Fruit fly (Drosophila melanogaster): Measurements from ENCODE around the gene msopa.

The msopa gene

DNA sequence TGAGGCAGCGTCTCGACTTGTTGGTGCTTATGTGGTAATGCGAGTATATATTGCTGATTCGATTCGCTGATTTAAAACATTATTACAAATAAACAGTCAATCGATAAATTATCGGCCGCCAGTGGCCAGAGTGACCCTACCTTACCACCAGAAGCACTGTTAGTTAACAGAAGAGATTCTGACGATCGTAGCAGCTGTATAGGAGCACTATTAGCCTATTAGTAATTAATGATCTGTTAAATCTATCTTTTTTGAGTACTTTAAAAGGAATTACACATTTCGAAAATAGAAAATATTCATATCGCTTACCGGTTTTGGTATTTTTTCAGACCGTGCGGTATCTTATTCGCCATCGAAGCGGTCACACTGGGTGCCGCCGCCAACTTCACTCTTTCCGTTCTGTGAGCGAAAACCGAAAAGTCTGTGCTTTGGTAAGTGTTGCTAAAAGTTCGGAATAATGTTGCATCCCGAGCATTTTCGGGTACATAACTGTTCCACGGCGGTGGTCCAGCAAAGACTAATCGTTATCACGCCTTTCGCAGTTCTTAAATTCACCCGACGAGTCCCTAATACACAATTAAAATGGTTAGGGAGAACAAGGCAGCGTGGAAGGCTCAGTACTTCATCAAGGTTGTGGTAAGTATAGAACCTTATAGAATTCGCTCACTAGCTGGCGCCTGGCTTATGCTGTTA, 6.7 kb upstream of the msopa start, which contains the start of the genes CG7130 and RpLP0 (continued):
- TF ChIP-seq Abd-B (GFP tag; optimal IDR thresholded peaks at IDR 0.05) (no peak), fru (GFP tag; optimal IDR thresholded peaks at IDR 0.05) (peak; percentile 87), dsf (GFP tag; optimal IDR thresholded peaks at IDR 0.05; ENCODE audit: borderline replicate concordance) (peak; percentile 48), Hr83 (GFP tag; optimal IDR thresholded peaks at IDR 0.05; ENCODE audit: poor library complexity, severe bottlenecking) (peak; percentile 95), sv (GFP tag; optimal IDR thresholded peaks at IDR 0.05) (peak; percentile 83), rgr (GFP tag; optimal IDR thresholded peaks at IDR 0.05) (peak; percentile 92), jim (GFP tag; optimal IDR thresholded peaks at IDR 0.05) (no peak), Rel (GFP tag; optimal IDR thresholded peaks at IDR 0.05) (no peak), Rel (tag; optimal IDR thresholded peaks at IDR 0.05) (peak; percentile 58), Vsx2 (GFP tag; optimal IDR thresholded peaks at IDR 0.05; ENCODE audit: partially characterized antibody) (no peak), Jra (GFP tag; optimal IDR thresholded peaks at IDR 0.05) (peak; percentile 73), HLH106 (tag; optimal IDR thresholded peaks at IDR 0.05) (peak; percentile 83), CG9705 (GFP tag; optimal IDR thresholded peaks at IDR 0.05) (peak; percentile 93), Hnf4 (GFP tag; optimal IDR thresholded peaks at IDR 0.05) (peak; percentile 84), Myc (optimal IDR thresholded peaks at IDR 0.05) (no peak), br (GFP tag; optimal IDR thresholded peaks at IDR 0.05) (peak; percentile 88), foxo (GFP tag; optimal IDR thresholded peaks at IDR 0.05) (peak; percentile 21 to 82), sage (GFP tag; optimal IDR thresholded peaks at IDR 0.05) (peak; percentile 13), Mio (GFP tag; optimal IDR thresholded peaks at IDR 0.05) (peak; percentile 74)

DNA sequence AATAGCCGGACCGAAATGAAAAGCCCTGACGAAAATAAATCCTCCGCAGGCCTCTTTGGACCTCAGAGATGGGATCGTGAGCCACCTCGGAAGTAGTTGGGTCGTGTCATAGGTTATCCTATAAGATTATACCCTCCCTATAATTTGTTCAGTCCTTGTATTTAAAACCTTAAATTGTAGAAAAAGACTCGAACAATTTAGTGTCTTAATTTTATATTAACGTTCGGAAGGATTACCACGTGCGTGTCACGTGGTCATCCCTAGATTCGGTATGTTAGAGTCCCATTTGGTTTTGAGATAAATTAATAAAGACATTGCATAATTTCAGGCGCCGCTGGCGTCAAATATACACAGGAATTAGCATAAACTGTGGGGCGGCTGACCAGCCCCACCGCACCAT, 4.5 kb upstream of the msopa start:
- TF ChIP-seq OdsH (GFP tag; optimal IDR thresholded peaks at IDR 0.05) (peak; percentile 74), CG9705 (GFP tag; optimal IDR thresholded peaks at IDR 0.05) (no peak), Sp1 (GFP tag; optimal IDR thresholded peaks at IDR 0.05) (peak; percentile 66), N (GFP tag; optimal IDR thresholded peaks at IDR 0.05) (peak; percentile 46), rgr (GFP tag; optimal IDR thresholded peaks at IDR 0.05) (peak; percentile 83), Myc (optimal IDR thresholded peaks at IDR 0.05) (peak; percentile 52), Jra (GFP tag; optimal IDR thresholded peaks at IDR 0.05) (peak; percentile 56), sage (GFP tag; optimal IDR thresholded peaks at IDR 0.05) (no peak), foxo (GFP tag; optimal IDR thresholded peaks at IDR 0.05) (peak in 1 of 2 experiments; percentile 80), pan (optimal IDR thresholded peaks at IDR 0.05) (no peak), CG32264 (GFP tag; optimal IDR thresholded peaks at IDR 0.05) (peak; percentile 36), Mio (GFP tag; optimal IDR thresholded peaks at IDR 0.05) (no peak), usp (GFP tag; optimal IDR thresholded peaks at IDR 0.05) (no peak), dmrt93B (GFP tag; optimal IDR thresholded peaks at IDR 0.05) (peak; percentile 32), br (GFP tag; optimal IDR thresholded peaks at IDR 0.05) (peak; percentile 78), Hr83 (GFP tag; optimal IDR thresholded peaks at IDR 0.05; ENCODE audit: poor library complexity, severe bottlenecking) (no peak), ey (GFP tag; optimal IDR thresholded peaks at IDR 0.05) (peak; percentile 60), Hnf4 (GFP tag; optimal IDR thresholded peaks at IDR 0.05) (peak; percentile 66), woc (GFP tag; optimal IDR thresholded peaks at IDR 0.05) (peak; percentile 79), fru (GFP tag; optimal IDR thresholded peaks at IDR 0.05) (peak; percentile 79), psq (GFP tag; optimal IDR thresholded peaks at IDR 0.05) (peak; percentile 62), Rel (GFP tag; optimal IDR thresholded peaks at IDR 0.05) (no peak), Rel (tag; optimal IDR thresholded peaks at IDR 0.05) (no peak), CrebA (GFP tag; optimal IDR thresholded peaks at IDR 0.05; ENCODE audit: borderline replicate concordance) (no peak), h (GFP tag; optimal IDR thresholded peaks at IDR 0.05) (peak; percentile 77), HLH106 (tag; optimal IDR thresholded peaks at IDR 0.05) (peak; percentile 66)

DNA sequence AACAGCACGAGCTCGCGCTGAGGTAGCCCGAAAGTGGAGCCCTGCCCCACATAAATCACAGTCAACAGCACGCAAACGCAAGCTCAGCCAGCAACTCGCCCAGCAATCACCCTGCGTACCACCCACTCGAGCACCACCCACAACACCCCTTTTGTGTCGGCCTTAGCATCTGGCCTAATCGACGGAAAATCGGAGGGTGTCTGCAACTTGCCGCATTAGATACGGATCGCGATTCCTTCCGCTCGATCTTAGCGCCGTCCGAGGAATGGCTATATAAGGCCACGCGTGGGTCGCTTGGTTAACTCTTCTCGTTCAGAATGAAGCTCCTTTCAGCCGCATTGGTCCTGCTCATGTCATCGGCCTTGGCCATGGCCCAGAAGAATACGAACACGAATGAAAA, 2.5 kb upstream of the msopa start, which contains the start of gene Sfp79B:
Gene Sfp79B, plus strand, starts transcription at position 301 of the 400 bp plus-strand sequence.
- TF ChIP-seq HLH106 (tag; optimal IDR thresholded peaks at IDR 0.05) (no peak), br (GFP tag; optimal IDR thresholded peaks at IDR 0.05) (no peak)

- TF ChIP-seq fru (GFP tag; optimal IDR thresholded peaks at IDR 0.05): no peak
- no peak for TF ChIP-seq brk (GFP tag; optimal IDR thresholded peaks at IDR 0.05)
- TF ChIP-seq Dfd (GFP tag; optimal IDR thresholded peaks at IDR 0.05): no peak
- no peak for TF ChIP-seq dsf (GFP tag; optimal IDR thresholded peaks at IDR 0.05; ENCODE audit: borderline replicate concordance)
- no peak for TF ChIP-seq Vsx2 (GFP tag; optimal IDR thresholded peaks at IDR 0.05; ENCODE audit: partially characterized antibody)
- no peak for TF ChIP-seq Hr83 (GFP tag; optimal IDR thresholded peaks at IDR 0.05; ENCODE audit: poor library complexity, severe bottlenecking)
- TF ChIP-seq h (GFP tag; optimal IDR thresholded peaks at IDR 0.05): no peak
- no peak for TF ChIP-seq OdsH (GFP tag; optimal IDR thresholded peaks at IDR 0.05)
- TF ChIP-seq HLH106 (tag; optimal IDR thresholded peaks at IDR 0.05): no peak
- no peak for TF ChIP-seq dmrt93B (GFP tag; optimal IDR thresholded peaks at IDR 0.05)
- no peak for TF ChIP-seq sage (GFP tag; optimal IDR thresholded peaks at IDR 0.05)
- no peak for TF ChIP-seq Rel (GFP tag; optimal IDR thresholded peaks at IDR 0.05)
- TF ChIP-seq Rel (tag; optimal IDR thresholded peaks at IDR 0.05): no peak
- TF ChIP-seq CrebA (GFP tag; optimal IDR thresholded peaks at IDR 0.05; ENCODE audit: borderline replicate concordance): no peak
- TF ChIP-seq CG9705 (GFP tag; optimal IDR thresholded peaks at IDR 0.05): no peak
- no peak for TF ChIP-seq psq (GFP tag; optimal IDR thresholded peaks at IDR 0.05)
These were observed 670 bp downstream of the msopa start for dm6 chr3L:22083131-22083648.
